Worm (Caenorhabditis elegans): ENCODE measurements around the gene C06E8.5.

C06E8.5 gene

DNA sequence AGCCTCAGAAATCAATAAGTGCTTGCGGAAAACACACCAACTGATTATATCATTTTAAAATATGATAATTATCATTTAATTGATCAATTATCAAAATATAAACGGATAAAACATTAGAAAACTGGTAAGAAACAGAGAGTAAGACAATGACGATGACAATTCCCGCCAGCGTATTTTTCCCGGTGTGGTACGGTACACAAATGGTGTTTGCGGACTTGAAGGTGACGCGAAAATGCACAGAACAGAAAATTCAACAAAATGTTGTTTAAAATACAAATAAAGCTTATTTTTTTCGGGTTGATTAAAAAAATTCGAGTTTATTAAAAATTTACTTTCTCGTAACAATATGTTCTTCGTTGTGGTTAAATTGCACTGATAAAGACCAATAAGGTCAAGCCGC lies 44.1 kb downstream of the C06E8.5 start:
- no peak for TF ChIP-seq F13H6.1 (tag; optimal IDR thresholded peaks at IDR 0.05)
- TF ChIP-seq skn-1 (tag; optimal IDR thresholded peaks at IDR 0.05) = peak; percentile 67
- peak; percentile 55 for TF ChIP-seq gmeb-1 (tag; optimal IDR thresholded peaks at IDR 0.05)
- TF ChIP-seq nhr-6 (tag; optimal IDR thresholded peaks at IDR 0.05) = no peak
- TF ChIP-seq fos-1 (tag; optimal IDR thresholded peaks at IDR 0.05) = peak; percentile 24
- TF ChIP-seq crh-2 (tag; optimal IDR thresholded peaks at IDR 0.05) = peak; percentile 59
- TF ChIP-seq blmp-1 (tag; optimal IDR thresholded peaks at IDR 0.05; ENCODE audit: insufficient read depth) = peak; percentile 3
- TF ChIP-seq lsy-2 (tag; optimal IDR thresholded peaks at IDR 0.05) = peak; percentile 88 to 98
- peak; percentile 83 for TF ChIP-seq unc-55 (GFP tag; optimal IDR thresholded peaks at IDR 0.05)
- TF ChIP-seq nhr-25 (tag; optimal IDR thresholded peaks at IDR 0.05) = peak; percentile 18
- TF ChIP-seq sem-4 (tag; optimal IDR thresholded peaks at IDR 0.05) = peak; percentile 8
- TF ChIP-seq zag-1 (tag; optimal IDR thresholded peaks at IDR 0.05) = no peak
- TF ChIP-seq snpc-4 (tag; optimal IDR thresholded peaks at IDR 0.05) = no peak
- TF ChIP-seq ZK546.5 (tag; optimal IDR thresholded peaks at IDR 0.05) = no peak
- TF ChIP-seq C34F6.9 (tag; optimal IDR thresholded peaks at IDR 0.05) = peak; percentile 79
- TF ChIP-seq nhr-129 (tag; optimal IDR thresholded peaks at IDR 0.05) = peak; percentile 56

DNA sequence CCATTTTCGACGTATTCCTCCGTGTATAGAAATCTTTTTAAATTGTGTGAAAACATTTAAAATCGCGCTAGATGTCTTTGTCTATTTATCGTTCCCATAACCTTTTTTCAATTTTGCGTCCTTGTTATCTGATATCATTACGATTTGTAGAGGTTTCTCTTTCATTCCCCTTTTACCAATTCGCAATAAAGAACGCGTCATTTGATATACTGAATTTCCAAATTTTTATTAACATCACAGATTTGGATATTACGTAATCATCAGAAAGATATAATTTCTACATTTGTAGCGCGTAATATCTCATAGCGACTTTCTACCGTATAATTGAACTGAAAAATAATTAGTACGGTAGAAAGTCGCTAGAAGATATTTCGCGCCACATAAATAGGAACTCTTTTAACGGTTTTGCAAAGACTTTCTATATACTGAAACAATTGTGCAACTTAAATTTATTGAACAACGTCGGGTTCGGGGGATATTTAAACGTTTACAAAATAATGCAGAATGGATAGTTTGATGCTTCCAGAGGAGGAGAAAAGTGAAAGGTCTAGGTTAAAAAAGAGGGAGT lies 46.5 kb downstream of the C06E8.5 start:
- no peak for TF ChIP-seq R02D3.7 (tag; optimal IDR thresholded peaks at IDR 0.05)
- TF ChIP-seq sem-4 (tag; optimal IDR thresholded peaks at IDR 0.05) = no peak
- no peak for TF ChIP-seq dmd-4 (tag; optimal IDR thresholded peaks at IDR 0.05)
- no peak for TF ChIP-seq fos-1 (tag; optimal IDR thresholded peaks at IDR 0.05)
- TF ChIP-seq peb-1 (tag; optimal IDR thresholded peaks at IDR 0.05) = no peak
- no peak for TF ChIP-seq unc-62 (GFP tag; optimal IDR thresholded peaks at IDR 0.05)
- TF ChIP-seq alr-1 (tag; optimal IDR thresholded peaks at IDR 0.05) = no peak
- TF ChIP-seq Y55F3AM.14 (GFP tag; optimal IDR thresholded peaks at IDR 0.05) = no peak
- no peak for TF ChIP-seq lin-11 (tag; optimal IDR thresholded peaks at IDR 0.05)
- TF ChIP-seq unc-39 (tag; optimal IDR thresholded peaks at IDR 0.05) = no peak
- TF ChIP-seq mdl-1 (tag; optimal IDR thresholded peaks at IDR 0.05) = no peak
- TF ChIP-seq ceh-16 (tag; optimal IDR thresholded peaks at IDR 0.05) = no peak
- TF ChIP-seq crh-2 (tag; optimal IDR thresholded peaks at IDR 0.05) = no peak
- TF ChIP-seq nhr-12 (tag; optimal IDR thresholded peaks at IDR 0.05) = no peak
- no peak for TF ChIP-seq C34F6.9 (tag; optimal IDR thresholded peaks at IDR 0.05)
- no peak for TF ChIP-seq nhr-11 (tag; optimal IDR thresholded peaks at IDR 0.05)
- TF ChIP-seq ama-1 (optimal IDR thresholded peaks at IDR 0.05) = no peak
- no peak for TF ChIP-seq blmp-1 (tag; optimal IDR thresholded peaks at IDR 0.05; ENCODE audit: insufficient read depth)
- TF ChIP-seq nhr-21 (tag; optimal IDR thresholded peaks at IDR 0.05) = no peak

DNA sequence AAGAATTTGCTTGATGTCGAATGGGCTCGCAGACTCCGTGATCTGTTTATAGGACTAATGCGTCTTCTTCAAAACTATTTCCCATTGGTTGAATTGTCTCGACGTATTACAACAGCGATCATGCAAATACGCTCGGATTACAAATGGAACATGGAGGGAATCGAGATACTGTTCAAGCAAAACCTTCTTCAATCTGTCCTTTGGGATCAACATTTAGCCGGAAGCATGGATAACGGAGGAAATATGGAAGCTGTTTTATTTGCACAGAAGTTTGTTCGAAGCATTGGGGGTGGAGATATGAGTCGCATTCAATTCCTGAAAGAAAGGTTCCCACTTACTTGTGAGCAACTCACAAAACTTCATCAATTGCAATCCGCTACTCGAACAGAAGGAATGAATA lies 49.5 kb downstream of the C06E8.5 start:
- TF ChIP-seq skn-1 (tag; optimal IDR thresholded peaks at IDR 0.05) (no peak), sma-9 (GFP tag; optimal IDR thresholded peaks at IDR 0.05) (no peak), sma-9 (tag; optimal IDR thresholded peaks at IDR 0.05) (no peak), ztf-11 (tag; optimal IDR thresholded peaks at IDR 0.05) (no peak), mbf-1 (tag; optimal IDR thresholded peaks at IDR 0.05) (no peak)

DNA sequence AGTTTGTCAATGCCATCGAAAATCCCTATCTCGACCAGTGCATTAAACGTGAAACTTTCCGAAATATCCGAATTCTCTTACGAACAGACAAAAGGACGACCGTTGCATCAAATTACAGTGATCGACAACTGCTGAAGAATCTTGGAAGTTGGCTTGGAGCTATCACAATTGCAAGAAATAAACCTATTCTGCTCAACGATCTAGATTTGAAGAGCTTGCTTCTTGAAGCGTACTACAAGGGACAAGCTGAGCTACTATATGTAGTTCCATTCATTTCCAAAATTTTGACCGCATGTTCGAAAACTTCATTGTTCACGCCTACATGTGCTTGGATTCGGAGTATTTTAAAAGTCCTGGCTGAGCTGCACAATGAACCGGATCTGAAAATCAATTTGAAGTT lies 51.3 kb downstream of the C06E8.5 start:
- no peak for TF ChIP-seq gmeb-1 (tag; optimal IDR thresholded peaks at IDR 0.05)
- TF ChIP-seq elt-1 (tag; optimal IDR thresholded peaks at IDR 0.05) = no peak
- no peak for TF ChIP-seq lsy-2 (tag; optimal IDR thresholded peaks at IDR 0.05)
- TF ChIP-seq nhr-77 (tag; optimal IDR thresholded peaks at IDR 0.05) = no peak
- no peak for TF ChIP-seq mbf-1 (tag; optimal IDR thresholded peaks at IDR 0.05)
- TF ChIP-seq blmp-1 (tag; optimal IDR thresholded peaks at IDR 0.05; ENCODE audit: insufficient read depth) = no peak
- no peak for TF ChIP-seq ztf-1 (GFP tag; conservative IDR thresholded peaks at IDR 0.05)
- TF ChIP-seq aly-2 (tag; optimal IDR thresholded peaks at IDR 0.05) = no peak
- no peak for TF ChIP-seq sem-4 (tag; optimal IDR thresholded peaks at IDR 0.05)
- no peak for TF ChIP-seq elt-3 (tag; optimal IDR thresholded peaks at IDR 0.05)
